Worm (Caenorhabditis elegans) whole organism, L4/young adult: ENCODE results near the gene F35F10.6.

ENCODE experiments used
- W03F9.2 ChIP-seq: fragments of 150-350 bp; optimal IDR thresholded peaks from 2 replicates; lab custom pipeline; 2014; ENCODE audit warnings: missing biosample characterization, missing genetic modification characterization
- dao-5 ChIP-seq: sonication (generic microtip); optimal IDR thresholded peaks from 2 replicates; lab custom pipeline; 2016; ENCODE audit warnings: missing genotype, missing genetic modification characterization, moderate library complexity, missing compliant biosample characterization
- him-1 ChIP-seq: sonication (generic microtip); optimal IDR thresholded peaks from 2 replicates; lab custom pipeline; 2016; ENCODE audit warnings: missing genotype, missing genetic modification reagents, missing genetic modification characterization, missing compliant biosample characterization

Gene F35F10.6

ce11 chrV:3289267-3289666 lies at the start of gene F35F10.6:
TSS of gene F35F10.6 (minus strand) at chrV:3289367.
- no peak for TF ChIP-seq dao-5 (tag; lab: Kevin White, UChicago)
- no peak for TF ChIP-seq him-1 (tag; lab: Kevin White, UChicago)
- TF ChIP-seq W03F9.2: no peak

- TF ChIP-seq dao-5 (tag; lab: Kevin White, UChicago) (no peak), W03F9.2 (no peak), him-1 (tag; lab: Kevin White, UChicago) (no peak)
Observed at ce11 chrV:3333334-3333733, 44.2 kb upstream of the F35F10.6 start, which contains the start of gene C17B7.5. TSS of gene C17B7.5 (plus strand) at chrV:3333634.

- TF ChIP-seq him-1 (tag; lab: Kevin White, UChicago): no peak
- no peak for TF ChIP-seq W03F9.2
- TF ChIP-seq dao-5 (tag; lab: Kevin White, UChicago): no peak
Observed at ce11 chrV:3332023-3332422, 42.9 kb upstream of the F35F10.6 start, which contains the start of gene C17B7.9. TSS of gene C17B7.9 (minus strand) at chrV:3332123.

ce11 chrV:3324178-3324577 lies 35.0 kb upstream of the F35F10.6 start, which contains the start of gene C17B7.8:
TSS of gene C17B7.8 (minus strand) at chrV:3324278.
- TF ChIP-seq W03F9.2: no peak
- no peak for TF ChIP-seq him-1 (tag; lab: Kevin White, UChicago)
- TF ChIP-seq dao-5 (tag; lab: Kevin White, UChicago): no peak

- no peak for TF ChIP-seq dao-5 (tag; lab: Kevin White, UChicago)
- no peak for TF ChIP-seq W03F9.2
- TF ChIP-seq him-1 (tag; lab: Kevin White, UChicago): no peak
Observed at ce11 chrV:3320432-3320831, 31.3 kb upstream of the F35F10.6 start, which contains the start of gene C17B7.14. TSS of gene C17B7.14 (minus strand) at chrV:3320532.

ce11 chrV:3320005-3320404 lies 30.8 kb upstream of the F35F10.6 start, which contains the start of gene F35F10.14:
TSS of gene F35F10.14 (minus strand) at chrV:3320105.
- TF ChIP-seq dao-5 (tag; lab: Kevin White, UChicago) (no peak), him-1 (tag; lab: Kevin White, UChicago) (no peak), W03F9.2 (no peak)

- no peak for TF ChIP-seq dao-5 (tag; lab: Kevin White, UChicago)
- no peak for TF ChIP-seq W03F9.2
- TF ChIP-seq him-1 (tag; lab: Kevin White, UChicago): no peak
Observed at ce11 chrV:3318975-3319374, 29.8 kb upstream of the F35F10.6 start, which contains the start of gene F35F10.13. TSS of gene F35F10.13 (minus strand) at chrV:3319075.

- TF ChIP-seq dao-5 (tag; lab: Kevin White, UChicago): no peak
- no peak for TF ChIP-seq W03F9.2
- TF ChIP-seq him-1 (tag; lab: Kevin White, UChicago): no peak
Observed at ce11 chrV:3316108-3316507, 26.9 kb upstream of the F35F10.6 start, which contains the start of gene F35F10.1. TSS of gene F35F10.1 (plus strand) at chrV:3316307.

ce11 chrV:3315308-3315707 lies 26.1 kb upstream of the F35F10.6 start, which contains the start of gene arrd-19:
TSS of gene arrd-19 (minus strand) at chrV:3315516.
- TF ChIP-seq him-1 (tag; lab: Kevin White, UChicago) (peak; percentile 18), W03F9.2 (peak; percentile 16), dao-5 (tag; lab: Kevin White, UChicago) (no peak)

- TF ChIP-seq W03F9.2 (no peak), dao-5 (tag; lab: Kevin White, UChicago) (no peak), him-1 (tag; lab: Kevin White, UChicago) (no peak)
Observed at ce11 chrV:3312067-3312666, 23.0 kb upstream of the F35F10.6 start, which contains the start of gene arrd-18. TSS of gene arrd-18 (minus strand) at chrV:3312117.

- TF ChIP-seq dao-5 (tag; lab: Kevin White, UChicago) (no peak), W03F9.2 (no peak), him-1 (tag; lab: Kevin White, UChicago) (no peak)
Observed at ce11 chrV:3308169-3308568, 19.0 kb upstream of the F35F10.6 start, which contains the start of gene srbc-3. TSS of gene srbc-3 (plus strand) at chrV:3308469.

- TF ChIP-seq W03F9.2: no peak
- TF ChIP-seq him-1 (tag; lab: Kevin White, UChicago): no peak
- TF ChIP-seq dao-5 (tag; lab: Kevin White, UChicago): no peak
Observed at ce11 chrV:3301898-3302297, 12.7 kb upstream of the F35F10.6 start, which contains the start of gene srbc-1. TSS of gene srbc-1 (minus strand) at chrV:3301998.

ce11 chrV:3299437-3299836 lies 10.3 kb upstream of the F35F10.6 start:
- TF ChIP-seq him-1 (tag; lab: Kevin White, UChicago) (no peak), dao-5 (tag; lab: Kevin White, UChicago) (no peak), W03F9.2 (no peak)

- TF ChIP-seq him-1 (tag; lab: Kevin White, UChicago) (no peak), dao-5 (tag; lab: Kevin White, UChicago) (no peak), W03F9.2 (no peak)
Observed at ce11 chrV:3297764-3298163, 8.6 kb upstream of the F35F10.6 start, which contains the start of gene srx-122. TSS of gene srx-122 (minus strand) at chrV:3297864.
